Worm (Caenorhabditis elegans): ENCODE measurements around the gene hmg-12.

The hmg-12 gene

ce11 chrII:11889420-11890075 is 26.8 kb upstream of the hmg-12 start (continued):
- TF ChIP-seq ceh-14 (tag; optimal IDR thresholded peaks at IDR 0.05) (no peak), elt-4 (tag; optimal IDR thresholded peaks at IDR 0.05) (no peak)

DNA sequence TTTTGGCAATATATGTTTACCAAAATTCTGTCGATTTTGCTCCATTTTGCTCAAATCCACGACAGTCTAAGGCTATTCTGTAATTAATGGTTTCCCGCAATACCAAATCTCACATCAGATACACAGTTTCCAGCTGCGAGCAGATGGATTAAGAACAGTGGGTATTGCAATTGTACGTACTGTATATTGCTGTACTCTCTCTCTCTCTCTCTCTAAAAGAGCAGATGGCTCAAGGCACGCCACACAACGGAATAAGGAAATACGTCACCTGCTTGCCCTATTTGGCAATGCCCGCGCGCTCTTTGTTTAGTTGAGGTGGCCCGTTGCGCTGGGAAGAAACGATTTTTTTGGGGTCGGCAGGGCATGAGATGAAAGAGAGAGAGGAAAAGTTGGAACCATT is 25.7 kb upstream of the hmg-12 start:
- TF ChIP-seq syd-9 (tag; optimal IDR thresholded peaks at IDR 0.05) (no peak), ref-2 (tag; optimal IDR thresholded peaks at IDR 0.05) (peak; percentile 81), fax-1 (tag; optimal IDR thresholded peaks at IDR 0.05) (no peak), nhr-232 (tag; optimal IDR thresholded peaks at IDR 0.05) (no peak), pha-2 (tag; optimal IDR thresholded peaks at IDR 0.05) (no peak), tbx-2 (tag; optimal IDR thresholded peaks at IDR 0.05) (peak; percentile 50), eyg-1 (tag; optimal IDR thresholded peaks at IDR 0.05) (no peak), ceh-34 (tag; optimal IDR thresholded peaks at IDR 0.05) (no peak), Y22D7AL.16 (tag; optimal IDR thresholded peaks at IDR 0.05) (no peak), fkh-6 (tag; optimal IDR thresholded peaks at IDR 0.05) (no peak), hlh-30 (tag; optimal IDR thresholded peaks at IDR 0.05; ENCODE audit: insufficient read depth) (peak; percentile 22), dve-1 (tag; optimal IDR thresholded peaks at IDR 0.05) (no peak), ceh-48 (tag; optimal IDR thresholded peaks at IDR 0.05) (no peak), ceh-31 (tag; optimal IDR thresholded peaks at IDR 0.05) (peak; percentile 52)

ce11 chrII:11893323-11893722 is 23.0 kb upstream of the hmg-12 start, which contains the start of gene ZK930.2:
ZK930.2 (minus strand) TSS chrII:11893423.
- TF ChIP-seq pax-1 (tag; optimal IDR thresholded peaks at IDR 0.05) (no peak), C38D4.7 (GFP tag; optimal IDR thresholded peaks at IDR 0.05) (no peak), ref-2 (tag; optimal IDR thresholded peaks at IDR 0.05) (no peak), pha-2 (tag; optimal IDR thresholded peaks at IDR 0.05) (no peak), elt-4 (tag; optimal IDR thresholded peaks at IDR 0.05) (no peak), hlh-30 (tag; optimal IDR thresholded peaks at IDR 0.05; ENCODE audit: insufficient read depth) (no peak), nfya-1 (tag; optimal IDR thresholded peaks at IDR 0.05) (no peak), ceh-9 (tag; optimal IDR thresholded peaks at IDR 0.05) (no peak), unc-3 (GFP tag; conservative IDR thresholded peaks at IDR 0.05) (no peak), unc-3 (tag; optimal IDR thresholded peaks at IDR 0.05) (no peak), ceh-45 (GFP tag; IDR thresholded peaks at IDR 0.05) (no peak), hlh-15 (tag; optimal IDR thresholded peaks at IDR 0.05) (no peak), ceh-48 (tag; optimal IDR thresholded peaks at IDR 0.05) (no peak), pqm-1 (tag; optimal IDR thresholded peaks at IDR 0.05) (no peak), eyg-1 (tag; optimal IDR thresholded peaks at IDR 0.05) (no peak), elt-2 (tag; optimal IDR thresholded peaks at IDR 0.05) (no peak), lin-11 (tag; optimal IDR thresholded peaks at IDR 0.05) (no peak)

- TF ChIP-seq pax-1 (tag; optimal IDR thresholded peaks at IDR 0.05) (no peak), nfya-1 (tag; optimal IDR thresholded peaks at IDR 0.05) (peak; percentile 87), elt-2 (tag; optimal IDR thresholded peaks at IDR 0.05) (no peak)
Observed at ce11 chrII:11899761-11900160, 16.6 kb upstream of the hmg-12 start.

ce11 chrII:11901110-11901509 is 15.2 kb upstream of the hmg-12 start, which contains the start of gene vab-23:
vab-23 (minus strand) TSS chrII:11901210.
- TF ChIP-seq C38D4.7 (GFP tag; optimal IDR thresholded peaks at IDR 0.05) (no peak), nhr-11 (tag; optimal IDR thresholded peaks at IDR 0.05) (no peak), gmeb-2 (tag; optimal IDR thresholded peaks at IDR 0.05) (no peak)

ce11 chrII:11902203-11902602 is 14.1 kb upstream of the hmg-12 start:
- TF ChIP-seq unc-55 (GFP tag; optimal IDR thresholded peaks at IDR 0.05), result peak; percentile 87
- no peak for TF ChIP-seq F13H6.1 (tag; optimal IDR thresholded peaks at IDR 0.05)
- TF ChIP-seq tbx-7 (tag; optimal IDR thresholded peaks at IDR 0.05), result no peak
